Fruit fly (Drosophila melanogaster): Measurements from ENCODE around the gene RpL17.

RpL17 gene

DNA sequence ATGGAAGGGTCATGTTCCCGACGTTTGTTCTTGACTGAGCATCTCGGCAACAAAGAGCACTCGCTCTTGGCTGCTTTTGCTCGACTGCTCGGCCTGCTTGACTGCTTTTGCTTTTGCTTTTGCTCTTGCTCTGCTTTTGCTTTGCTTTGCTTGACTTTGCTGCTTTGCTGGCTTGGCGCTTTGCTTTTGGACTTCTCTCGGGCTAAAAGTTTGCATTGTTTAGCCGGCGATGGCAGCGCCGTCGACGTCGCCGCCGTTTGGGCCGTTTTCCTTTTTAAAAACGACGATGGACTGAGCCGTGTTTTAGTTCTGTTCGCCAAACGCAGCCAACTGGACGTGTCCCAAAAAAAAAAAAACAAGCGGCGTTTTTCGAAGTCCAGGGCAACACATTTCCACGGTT lies 3.2 kb upstream of the RpL17 start, which contains the start of gene CG14439:
Gene CG14439 (plus strand): TSS at position 301 of the 400 bp plus-strand sequence.
- TF ChIP-seq CG14441 (GFP tag; IDR thresholded peaks at IDR 0.05): 0 out of 2 replicates have a peak, but pooled peaks have one; percentile 8
- TF ChIP-seq CG18764 (GFP tag; optimal IDR thresholded peaks at IDR 0.05): no peak
- peak; percentile 60 for TF ChIP-seq Adf1 (GFP tag; IDR thresholded peaks at IDR 0.05)
- TF ChIP-seq CG10321 (GFP tag; IDR thresholded peaks at IDR 0.05): no peak
- peak in 1 of 2 experiments; percentile 11 for TF ChIP-seq Trl (optimal IDR thresholded peaks at IDR 0.05)
- TF ChIP-seq Trl (GFP tag; optimal IDR thresholded peaks at IDR 0.05): no peak

DNA sequence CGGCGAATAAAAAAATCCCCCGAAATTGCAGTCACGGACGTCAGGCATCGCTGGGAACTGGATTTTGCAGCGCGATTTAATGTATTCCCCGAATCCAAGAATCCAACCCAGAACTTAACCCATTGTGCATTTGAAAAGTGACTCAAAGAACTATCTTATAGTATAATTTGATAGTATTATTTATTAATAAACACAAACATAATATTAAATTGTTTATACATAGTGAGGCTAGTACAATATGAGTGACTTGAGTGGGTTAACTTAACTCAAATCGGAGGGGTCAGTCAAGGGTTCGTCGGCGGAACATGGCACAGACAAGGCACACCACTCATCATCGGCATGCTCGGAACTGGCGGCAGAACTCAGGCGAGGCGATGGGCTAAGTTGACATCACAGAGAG lies 2.2 kb upstream of the RpL17 start:
- peak; percentile 50 for TF ChIP-seq CG12769 (tag; optimal IDR thresholded peaks at IDR 0.05)
- TF ChIP-seq gcm2 (GFP tag; optimal IDR thresholded peaks at IDR 0.05): no peak
- no peak for TF ChIP-seq hb (GFP tag; IDR thresholded peaks at IDR 0.05; ENCODE audit: partially characterized antibody)

DNA sequence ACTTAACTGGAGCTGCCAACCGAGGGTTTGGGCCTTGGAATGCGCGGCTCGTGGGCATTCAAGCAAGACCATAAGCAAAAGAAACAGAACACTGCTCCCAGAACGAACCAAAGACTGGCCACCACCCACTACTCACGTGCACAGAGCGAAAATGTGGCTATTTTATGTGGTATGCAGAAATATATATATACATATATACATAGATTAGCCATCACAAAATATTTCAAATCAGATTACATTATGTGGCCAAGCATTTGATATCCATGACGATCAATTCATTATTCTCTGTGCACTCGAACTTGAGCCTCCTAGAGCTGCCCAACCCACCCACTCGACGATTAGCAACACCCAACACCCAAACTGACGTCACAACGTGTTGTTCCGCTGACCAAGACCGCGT lies 1.5 kb upstream of the RpL17 start:
- peak; percentile 57 for TF ChIP-seq Med (GFP tag)
- peak; percentile 30; the same call in 1 of the 2 replicates for TF ChIP-seq slbo (GFP tag; IDR thresholded peaks at IDR 0.05)
- peak; percentile 55 for TF ChIP-seq CG32532 (GFP tag; IDR thresholded peaks at IDR 0.05)
- no peak for TF ChIP-seq en (GFP tag; optimal IDR thresholded peaks at IDR 0.05)
- no peak for TF ChIP-seq Doc2 (GFP tag; IDR thresholded peaks at IDR 0.05)
- no peak for TF ChIP-seq Hsf (GFP tag; optimal IDR thresholded peaks at IDR 0.05)
- peak in 1 of 2 experiments; percentile 69 for TF ChIP-seq bsh (GFP tag; optimal IDR thresholded peaks at IDR 0.05)
- TF ChIP-seq Drgx (GFP tag; IDR thresholded peaks at IDR 0.05): peak; percentile 76
- 0 out of 2 replicates have a peak, but pooled peaks have one; percentile 28 for TF ChIP-seq Rfx (GFP tag; IDR thresholded peaks at IDR 0.05)
- peak; percentile 8; the same call in 1 of the 3 replicates for TF ChIP-seq row (GFP tag; IDR thresholded peaks at IDR 0.05)
- 0 out of 4 replicates have a peak, but pooled peaks have one; percentile 45 for TF ChIP-seq chinmo (GFP tag; IDR thresholded peaks at IDR 0.05; ENCODE audit: partially characterized antibody)
- 0 out of 2 replicates have a peak, but pooled peaks have one; percentile 32 for TF ChIP-seq CG9932 (GFP tag; IDR thresholded peaks at IDR 0.05)
- no peak for TF ChIP-seq CG4328 (GFP tag; optimal IDR thresholded peaks at IDR 0.05)

DNA sequence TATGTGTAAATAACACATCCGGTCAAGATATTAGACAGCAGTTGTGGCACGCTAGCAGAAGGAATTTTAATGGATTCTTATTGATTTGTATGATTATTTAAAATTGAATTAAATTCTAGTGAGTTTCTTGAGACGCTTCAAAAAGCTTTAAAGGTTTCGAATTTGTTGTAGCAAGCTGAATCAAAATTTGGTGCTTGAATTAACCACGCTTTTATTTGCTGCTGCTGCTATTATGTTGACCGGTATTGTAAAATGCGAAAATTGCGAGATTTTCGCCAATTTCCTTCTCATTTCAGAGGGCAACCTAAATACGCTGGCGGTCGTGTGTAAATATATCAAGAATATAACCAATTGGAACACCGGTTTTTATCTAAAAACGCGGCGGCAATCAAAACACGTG lies 846 bp downstream of the RpL17 start:
- TF ChIP-seq run (tag; optimal IDR thresholded peaks at IDR 0.05): no peak
- 0 out of 3 replicates have a peak, but pooled peaks have one; percentile 30 for TF ChIP-seq ci (GFP tag; IDR thresholded peaks at IDR 0.05)
- no peak for TF ChIP-seq Neu2 (GFP tag; optimal IDR thresholded peaks at IDR 0.05; ENCODE audit: borderline replicate concordance)
- TF ChIP-seq Stat92E (GFP tag; optimal IDR thresholded peaks at IDR 0.05): no peak
- TF ChIP-seq CG11696 (GFP tag; IDR thresholded peaks at IDR 0.05): peak; percentile 69
- TF ChIP-seq Atf6 (GFP tag; IDR thresholded peaks at IDR 0.05): 0 out of 2 replicates have a peak, but pooled peaks have one; percentile 8
- TF ChIP-seq CG2712 (tag; optimal IDR thresholded peaks at IDR 0.05): peak; percentile 11
- peak; percentile 11 for TF ChIP-seq gem (tag; optimal IDR thresholded peaks at IDR 0.05)
- TF ChIP-seq Ets65A (GFP tag): peak; percentile 23
- peak; percentile 42 for TF ChIP-seq Elba2 (GFP tag; optimal IDR thresholded peaks at IDR 0.05)
- TF ChIP-seq CG7786 (GFP tag; optimal IDR thresholded peaks at IDR 0.05): no peak
- peak; percentile 7; the same call in 1 of the 2 replicates for TF ChIP-seq Xrp1 (GFP tag; IDR thresholded peaks at IDR 0.05)
- no peak for TF ChIP-seq CG11093 (GFP tag; IDR thresholded peaks at IDR 0.05)
- no peak for TF ChIP-seq disco-r (GFP tag; optimal IDR thresholded peaks at IDR 0.05)
- no peak for TF ChIP-seq CG14860 (GFP tag; IDR thresholded peaks at IDR 0.05; ENCODE audit: partially characterized antibody)
- TF ChIP-seq row (GFP tag; IDR thresholded peaks at IDR 0.05): peak; percentile 33; the same call in 2 of the 3 replicates
- no peak for TF ChIP-seq CG17802 (tag; optimal IDR thresholded peaks at IDR 0.05)
- no peak for TF ChIP-seq grn (GFP tag; optimal IDR thresholded peaks at IDR 0.05)
- no peak for TF ChIP-seq prd (optimal IDR thresholded peaks at IDR 0.05)
- TF ChIP-seq prd (GFP tag; IDR thresholded peaks at IDR 0.05): 0 out of 3 replicates have a peak, but pooled peaks have one; percentile 14
- peak; percentile 55 for TF ChIP-seq CG14441 (GFP tag; IDR thresholded peaks at IDR 0.05)
- TF ChIP-seq sob (GFP tag; IDR thresholded peaks at IDR 0.05): peak; percentile 6; the same call in 1 of the 2 replicates
- TF ChIP-seq CkIIα-i1 (GFP tag; IDR thresholded peaks at IDR 0.05): no peak
- TF ChIP-seq bigmax (GFP tag; optimal IDR thresholded peaks at IDR 0.05): no peak
- TF ChIP-seq Lpt (GFP tag; optimal IDR thresholded peaks at IDR 0.05): no peak
- no peak for TF ChIP-seq Side (GFP tag; optimal IDR thresholded peaks at IDR 0.05)
- no peak for TF ChIP-seq pan (optimal IDR thresholded peaks at IDR 0.05)
- TF ChIP-seq pan (GFP tag; optimal IDR thresholded peaks at IDR 0.05 in 1 of 2, IDR thresholded peaks at IDR 0.05 in 1 of 2): no peak

Data from whole organism, embryonic.